Worm (Caenorhabditis elegans) whole organism, mixed stage, embryonic: Measurements from ENCODE around the gene T10B9.14.

ENCODE experiments used
- bed-3 ChIP-seq: fragments of 200-800 bp; sonication (Bioruptor generic); optimal IDR thresholded peaks from 3 replicates; lab custom pipeline; 2018; ENCODE audit warnings: mild to moderate bottlenecking, missing genetic modification characterization, moderate library complexity, missing compliant biosample characterization
- blmp-1 ChIP-seq: fragments of 150-350 bp; optimal IDR thresholded peaks from 2 replicates; lab custom pipeline; 2014; ENCODE audit warnings: missing biosample characterization, missing genetic modification characterization
- ceh-83 ChIP-seq: fragments of 200-800 bp; sonication (Bioruptor generic); optimal IDR thresholded peaks from 2 replicates; lab custom pipeline; 2018; ENCODE audit warnings: mild to moderate bottlenecking, missing genetic modification characterization, missing compliant biosample characterization
- elt-1 ChIP-seq: sonication (generic microtip); optimal IDR thresholded peaks from 2 replicates; lab custom pipeline; 2017; ENCODE audit warnings: missing genetic modification characterization, mild to moderate bottlenecking, missing compliant biosample characterization, antibody characterized with exemption, moderate library complexity, borderline replicate concordance; ENCODE audit not compliant: insufficient read depth
- lin-13 ChIP-seq: fragments of 150-350 bp; optimal IDR thresholded peaks from 2 replicates; lab custom pipeline; 2014; ENCODE audit warnings: missing biosample characterization, missing genetic modification characterization
- mab-5 ChIP-seq: fragments of 150-350 bp; optimal IDR thresholded peaks from 2 replicates; lab custom pipeline; 2014; ENCODE audit warnings: missing biosample characterization, missing genetic modification characterization
- nhr-237 ChIP-seq: fragments of 150-350 bp; optimal IDR thresholded peaks from 2 replicates; lab custom pipeline; 2014; ENCODE audit warnings: missing biosample characterization, missing genetic modification characterization
- nhr-28 ChIP-seq: fragments of 150-350 bp; optimal IDR thresholded peaks from 2 replicates; lab custom pipeline; 2014; ENCODE audit warnings: missing biosample characterization, missing genetic modification characterization
- pha-4 ChIP-seq: fragments of 150-350 bp; optimal IDR thresholded peaks from 2 replicates; lab custom pipeline; 2018; ENCODE audit warnings: missing biosample characterization, missing genetic modification reagents, missing genetic modification characterization
- snpc-4 ChIP-seq: fragments of 150-350 bp; optimal IDR thresholded peaks from 2 replicates; lab custom pipeline; 2014; ENCODE audit warnings: missing biosample characterization, missing genetic modification characterization
- unc-39 ChIP-seq: fragments of 150-350 bp; optimal IDR thresholded peaks from 2 replicates; lab custom pipeline; 2014; ENCODE audit warnings: missing biosample characterization, missing genetic modification characterization
- ztf-11 ChIP-seq: fragments of 150-350 bp; optimal IDR thresholded peaks from 2 replicates; lab custom pipeline; 2014; ENCODE audit warnings: missing biosample characterization, missing genetic modification characterization

DNA sequence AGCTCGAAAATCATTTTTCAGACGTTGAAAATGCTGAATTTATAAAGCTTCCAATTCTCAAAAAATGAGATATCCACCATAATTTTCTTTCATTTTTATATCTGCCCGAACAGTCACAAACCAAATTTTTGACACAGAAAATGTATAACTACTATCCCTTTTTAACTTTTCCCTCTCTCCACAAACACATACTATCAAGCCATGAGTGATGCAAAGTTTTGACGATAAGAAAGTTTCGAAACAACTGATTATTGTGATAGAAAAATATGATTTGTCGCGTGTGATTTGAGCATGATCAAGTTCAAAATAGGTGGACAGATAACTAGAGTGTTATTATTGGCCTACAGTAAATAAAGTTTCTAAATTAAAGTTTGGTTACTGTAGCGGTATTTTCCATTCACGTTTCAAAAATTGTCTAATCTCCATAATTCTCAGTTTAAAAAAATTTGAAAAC, 25.3 kb upstream of the T10B9.14 start, which contains the start of gene cyp-13A8:
- no peak for TF ChIP-seq nhr-237 (tag; lab: Kevin White, UChicago)
- no peak for TF ChIP-seq ztf-11
- no peak for TF ChIP-seq elt-1
- no peak for TF ChIP-seq pha-4 (tag; lab: Kevin White, UChicago)
- TF ChIP-seq mab-5: no peak
- no peak for TF ChIP-seq snpc-4 (tag; lab: Kevin White, UChicago)
- TF ChIP-seq lin-13 (tag; lab: Kevin White, UChicago): no peak
- TF ChIP-seq unc-39: no peak
- no peak for TF ChIP-seq bed-3 (GFP tag; lab: Kevin White, UChicago)
- TF ChIP-seq ceh-83: no peak
- no peak for TF ChIP-seq blmp-1
- TF ChIP-seq nhr-28 (tag; lab: Kevin White, UChicago): no peak
